Worm (Caenorhabditis elegans) whole organism, young adult: Measurements from ENCODE around the gene str-175.

ENCODE experiments used
- F49E8.2 ChIP-seq: sonication (generic microtip); optimal IDR thresholded peaks from 3 replicates; lab custom pipeline; 2017; ENCODE audit warnings: missing genetic modification characterization, mild to moderate bottlenecking, missing compliant biosample characterization, antibody characterized with exemption, moderate library complexity; ENCODE audit not compliant: insufficient read depth
- T26A5.8 ChIP-seq: sonication (generic microtip); optimal IDR thresholded peaks from 2 replicates; lab custom pipeline; 2016; ENCODE audit warnings: missing genetic modification characterization, missing compliant biosample characterization
- Y67H2A.10 ChIP-seq: fragments of 200-800 bp; sonication (Bioruptor generic); conservative IDR thresholded peaks from 2 replicates; pipeline ENCODE4 v1.3.6; 2022; ENCODE audit warnings: missing genetic modification reagents, missing genetic modification characterization, missing compliant biosample characterization
- ZK185.1 ChIP-seq: sonication (generic microtip); optimal IDR thresholded peaks from 2 replicates; lab custom pipeline; 2016; ENCODE audit warnings: mild to moderate bottlenecking, missing genetic modification characterization, missing compliant biosample characterization; ENCODE audit not compliant: poor library complexity, severe bottlenecking
- ama-1 ChIP-seq, 3 experiments: fragments of 150-350 bp in 1 of 3; sonication (generic microtip) in 2 of 3; optimal IDR thresholded peaks; 2 replicates each; lab custom pipeline; 2014 to 2018; ENCODE audit warnings: missing biosample characterization in 2 of 3, missing genetic modification characterization in 2 of 3, missing genetic modification reagents in 2 of 3
- athp-1 ChIP-seq: sonication (generic microtip); optimal IDR thresholded peaks from 2 replicates; lab custom pipeline; 2017; ENCODE audit warnings: mild to moderate bottlenecking, missing genetic modification characterization, missing compliant biosample characterization
- bed-2 ChIP-seq: fragments of 200-800 bp; sonication (Bioruptor generic); IDR thresholded peaks from 2 replicates; pipeline ENCODE4 v1.3.6; 2022; ENCODE audit warnings: missing genetic modification reagents, missing genetic modification characterization, missing compliant biosample characterization
- egl-44 ChIP-seq: fragments of 200-800 bp; sonication (Bioruptor generic); IDR thresholded peaks from 2 replicates; pipeline ENCODE4 v1.3.6; 2022; ENCODE audit warnings: missing genetic modification reagents, missing genetic modification characterization, missing compliant biosample characterization
- ets-4 ChIP-seq: fragments of 200-800 bp; sonication (Bioruptor generic); optimal IDR thresholded peaks from 2 replicates; lab custom pipeline; 2018; ENCODE audit warnings: mild to moderate bottlenecking, missing genetic modification characterization, missing compliant biosample characterization
- lag-1 ChIP-seq: fragments of 200-800 bp; sonication (Bioruptor generic); IDR thresholded peaks from 2 replicates; pipeline ENCODE4 v1.3.6; 2022; ENCODE audit warnings: missing genetic modification reagents, missing genetic modification characterization, missing compliant biosample characterization
- lin-26 ChIP-seq: fragments of 200-800 bp; sonication (Bioruptor generic); IDR thresholded peaks from 2 replicates; pipeline ENCODE4 v1.3.6; 2022; ENCODE audit warnings: missing genetic modification reagents, missing genetic modification characterization, missing compliant biosample characterization
- sea-2 ChIP-seq: fragments of 200-800 bp; sonication (Bioruptor generic); IDR thresholded peaks from 2 replicates; pipeline ENCODE4 v1.3.6; 2022; ENCODE audit warnings: missing genetic modification characterization, missing compliant biosample characterization
- unc-62 ChIP-seq: fragments of 150-350 bp; optimal IDR thresholded peaks from 2 replicates; lab custom pipeline; 2014; ENCODE audit warnings: missing biosample characterization, missing genetic modification reagents, missing genetic modification characterization
- ztf-18 ChIP-seq: sonication (generic microtip); optimal IDR thresholded peaks from 2 replicates; lab custom pipeline; 2016; ENCODE audit warnings: missing genotype, mild to moderate bottlenecking, missing genetic modification characterization, missing compliant biosample characterization

DNA sequence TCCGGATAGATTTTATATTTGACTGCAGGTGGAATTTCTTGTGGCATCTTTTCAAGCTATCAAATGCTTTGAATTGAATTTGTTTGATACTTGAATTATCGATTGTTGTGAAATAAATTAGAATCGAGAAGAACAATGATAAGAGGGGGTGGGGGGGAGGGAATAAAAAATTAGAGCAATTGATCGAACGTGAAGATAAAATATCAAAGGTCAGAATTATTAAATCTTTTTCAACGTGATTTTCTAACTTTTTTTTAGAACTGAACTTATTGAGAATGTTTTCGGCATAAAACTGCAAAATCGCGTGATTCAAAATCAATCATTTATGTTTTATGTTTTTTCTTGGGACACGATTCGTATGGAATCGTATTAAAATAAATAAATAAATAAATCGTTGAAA lies 43.2 kb downstream of the str-175 start, which contains the start of gene mpz-4:
- TF ChIP-seq ZK185.1, result no peak
- no peak for TF ChIP-seq egl-44
- no peak for TF ChIP-seq ama-1 (optimal IDR thresholded peaks at IDR 0.05; lab: Kevin White, UChicago)
- no peak for TF ChIP-seq ama-1 (GFP tag; optimal IDR thresholded peaks at IDR 0.05; lab: Kevin White, UChicago)
- no peak for TF ChIP-seq lag-1 (GFP tag; lab: Robert Waterston, UW)
- TF ChIP-seq ztf-18 (tag; lab: Kevin White, UChicago), result no peak
- no peak for TF ChIP-seq lin-26
- TF ChIP-seq Y67H2A.10 (GFP tag; lab: Robert Waterston, UW), result no peak
- TF ChIP-seq bed-2 (GFP tag; lab: Robert Waterston, UW), result no peak
- no peak for TF ChIP-seq athp-1 (tag; lab: Kevin White, UChicago)
- TF ChIP-seq T26A5.8 (tag; lab: Kevin White, UChicago), result no peak
- no peak for TF ChIP-seq F49E8.2 (tag; lab: Kevin White, UChicago)
- TF ChIP-seq sea-2 (GFP tag; lab: Robert Waterston, UW), result no peak
- no peak for TF ChIP-seq unc-62 (GFP tag; lab: Kevin White, UChicago)
- TF ChIP-seq ets-4 (GFP tag; lab: Kevin White, UChicago), result no peak
